Worm (Caenorhabditis elegans): Measurements from ENCODE around the gene clp-10.

Gene clp-10

DNA sequence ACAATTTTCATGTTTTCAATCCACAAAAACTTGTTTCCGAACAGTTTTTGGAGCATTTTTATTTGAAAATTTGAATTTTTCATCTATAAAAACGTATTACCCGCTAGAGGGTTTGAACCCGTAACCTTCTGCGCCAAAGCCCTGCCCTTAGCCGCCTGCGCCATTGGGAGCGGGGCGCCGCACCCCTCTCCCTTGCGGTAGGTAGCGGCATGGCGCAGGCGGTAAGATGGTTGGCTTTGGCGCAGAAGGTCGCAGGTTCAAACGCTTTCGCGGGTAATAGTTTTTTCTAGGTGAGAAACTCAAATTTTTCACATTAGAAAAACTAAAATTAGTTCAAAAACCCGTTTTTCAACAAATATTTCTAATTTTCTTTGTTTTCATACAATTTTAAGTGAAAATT, 13.6 kb upstream of the clp-10 start:
- TF ChIP-seq nhr-12 (tag; optimal IDR thresholded peaks at IDR 0.05) (no peak), mls-2 (tag; optimal IDR thresholded peaks at IDR 0.05) (no peak), ces-1 (GFP tag; optimal IDR thresholded peaks at IDR 0.05) (no peak), lsy-2 (tag; optimal IDR thresholded peaks at IDR 0.05) (no peak), cnd-1 (tag; optimal IDR thresholded peaks at IDR 0.05) (no peak), zip-8 (tag; optimal IDR thresholded peaks at IDR 0.05) (no peak), flh-1 (GFP tag; optimal IDR thresholded peaks at IDR 0.05) (no peak), elt-3 (tag; optimal IDR thresholded peaks at IDR 0.05) (no peak), blmp-1 (tag; optimal IDR thresholded peaks at IDR 0.05) (no peak), nhr-76 (tag; optimal IDR thresholded peaks at IDR 0.05) (no peak), drap-1 (GFP tag; optimal IDR thresholded peaks at IDR 0.05) (no peak), nhr-2 (tag; optimal IDR thresholded peaks at IDR 0.05) (no peak), ceh-83 (GFP tag; optimal IDR thresholded peaks at IDR 0.05) (no peak), nhr-28 (tag; optimal IDR thresholded peaks at IDR 0.05) (no peak), tbx-8 (GFP tag; optimal IDR thresholded peaks at IDR 0.05) (no peak), lin-13 (tag; optimal IDR thresholded peaks at IDR 0.05) (no peak), lin-32 (GFP tag; optimal IDR thresholded peaks at IDR 0.05) (no peak), bed-3 (GFP tag; optimal IDR thresholded peaks at IDR 0.05) (no peak), snpc-4 (tag; optimal IDR thresholded peaks at IDR 0.05) (no peak), sem-2 (GFP tag; optimal IDR thresholded peaks at IDR 0.05) (no peak)

DNA sequence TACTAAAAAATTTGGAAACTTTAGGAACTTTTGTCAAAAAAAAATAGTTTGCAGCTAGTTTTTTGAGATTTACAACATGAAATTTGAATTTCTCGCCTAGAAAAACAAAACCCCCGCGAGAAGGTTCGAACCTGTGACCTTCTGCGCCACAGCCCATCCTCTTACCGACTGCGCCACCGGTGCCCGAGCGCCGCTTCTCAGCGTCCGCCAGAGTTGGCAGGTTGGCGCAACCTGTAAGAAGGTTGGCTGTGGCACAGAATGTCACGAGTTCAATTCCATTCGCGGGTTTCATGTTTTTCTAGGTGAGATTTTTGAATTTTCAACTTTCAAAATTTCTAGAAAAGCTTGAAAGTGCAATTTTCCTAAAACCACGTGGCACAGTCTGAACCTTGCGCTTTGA, 12.4 kb upstream of the clp-10 start:
- TF ChIP-seq unc-62 (GFP tag; optimal IDR thresholded peaks at IDR 0.05) (no peak), unc-120 (tag; optimal IDR thresholded peaks at IDR 0.05; ENCODE audit: poor library complexity, severe bottlenecking) (no peak), bed-3 (GFP tag; optimal IDR thresholded peaks at IDR 0.05) (no peak), nhr-237 (tag; optimal IDR thresholded peaks at IDR 0.05) (no peak), ceh-39 (tag; optimal IDR thresholded peaks at IDR 0.05) (no peak), lin-13 (tag; optimal IDR thresholded peaks at IDR 0.05) (no peak), pha-4 (tag; optimal IDR thresholded peaks at IDR 0.05) (no peak), ztf-11 (tag; optimal IDR thresholded peaks at IDR 0.05) (no peak), tbx-8 (GFP tag; optimal IDR thresholded peaks at IDR 0.05) (no peak), nhr-2 (tag; optimal IDR thresholded peaks at IDR 0.05) (no peak), sem-2 (GFP tag; optimal IDR thresholded peaks at IDR 0.05) (no peak), flh-1 (GFP tag; optimal IDR thresholded peaks at IDR 0.05) (no peak), unc-39 (tag; optimal IDR thresholded peaks at IDR 0.05) (no peak), elt-3 (tag; optimal IDR thresholded peaks at IDR 0.05) (no peak), blmp-1 (tag; optimal IDR thresholded peaks at IDR 0.05) (no peak), mab-5 (tag; optimal IDR thresholded peaks at IDR 0.05) (no peak), nhr-12 (tag; optimal IDR thresholded peaks at IDR 0.05) (no peak), lsy-2 (tag; optimal IDR thresholded peaks at IDR 0.05) (no peak), elt-1 (tag; optimal IDR thresholded peaks at IDR 0.05; ENCODE audit: borderline replicate concordance, insufficient read depth) (no peak), ceh-43 (GFP tag; optimal IDR thresholded peaks at IDR 0.05) (no peak)

DNA sequence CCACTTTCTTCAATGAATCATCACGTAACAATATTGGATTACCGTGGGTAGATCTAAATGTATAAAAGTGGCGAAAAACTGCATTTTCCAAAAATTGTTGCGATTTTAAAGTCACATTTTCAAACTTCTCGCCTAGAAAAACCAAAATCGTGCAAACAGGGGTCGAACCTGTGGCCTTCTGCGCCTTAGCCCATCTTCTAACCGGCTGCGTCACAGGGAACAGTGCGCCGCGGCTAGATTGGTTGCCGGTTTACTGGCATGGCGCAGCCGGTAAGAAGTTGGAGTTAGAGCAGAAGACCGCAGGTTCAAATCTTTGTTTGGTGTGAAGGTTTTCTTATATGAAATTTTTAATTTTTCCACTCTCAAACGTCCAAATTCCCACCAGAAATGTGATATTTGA, 11.0 kb upstream of the clp-10 start:
- TF ChIP-seq M03D4.4 (tag; optimal IDR thresholded peaks at IDR 0.05) (no peak), blmp-1 (tag; optimal IDR thresholded peaks at IDR 0.05) (no peak), nhr-12 (tag; optimal IDR thresholded peaks at IDR 0.05) (no peak), ceh-39 (tag; optimal IDR thresholded peaks at IDR 0.05) (no peak), cnd-1 (tag; optimal IDR thresholded peaks at IDR 0.05) (no peak), ham-2 (GFP tag; optimal IDR thresholded peaks at IDR 0.05) (no peak), nhr-76 (tag; optimal IDR thresholded peaks at IDR 0.05) (no peak), zip-8 (tag; optimal IDR thresholded peaks at IDR 0.05) (no peak), flh-1 (GFP tag; optimal IDR thresholded peaks at IDR 0.05) (no peak), elt-3 (tag; optimal IDR thresholded peaks at IDR 0.05) (no peak)

DNA sequence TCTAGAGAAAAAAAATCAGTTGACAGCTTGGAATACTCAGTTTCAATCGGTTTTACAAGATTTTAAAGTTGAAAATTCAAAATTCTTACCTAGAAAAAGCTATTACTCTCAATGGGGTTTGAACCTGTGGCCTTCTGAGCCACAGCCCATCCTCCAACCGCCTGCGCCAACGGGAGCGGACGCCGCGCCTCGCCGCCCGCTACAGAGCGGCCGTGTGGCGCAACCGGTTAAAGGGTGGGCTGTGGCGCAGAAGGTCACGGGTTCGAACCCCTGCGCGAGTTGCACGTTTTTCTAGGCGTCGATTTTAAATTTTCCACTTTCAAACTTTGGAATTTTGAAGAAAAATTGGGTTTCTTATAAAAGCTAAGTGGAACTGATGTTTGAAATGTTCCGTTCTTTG, 10.3 kb upstream of the clp-10 start:
- no peak for TF ChIP-seq sem-2 (GFP tag; optimal IDR thresholded peaks at IDR 0.05)
- no peak for TF ChIP-seq hlh-1 (tag; optimal IDR thresholded peaks at IDR 0.05)
- TF ChIP-seq tbx-8 (GFP tag; optimal IDR thresholded peaks at IDR 0.05), result no peak

DNA sequence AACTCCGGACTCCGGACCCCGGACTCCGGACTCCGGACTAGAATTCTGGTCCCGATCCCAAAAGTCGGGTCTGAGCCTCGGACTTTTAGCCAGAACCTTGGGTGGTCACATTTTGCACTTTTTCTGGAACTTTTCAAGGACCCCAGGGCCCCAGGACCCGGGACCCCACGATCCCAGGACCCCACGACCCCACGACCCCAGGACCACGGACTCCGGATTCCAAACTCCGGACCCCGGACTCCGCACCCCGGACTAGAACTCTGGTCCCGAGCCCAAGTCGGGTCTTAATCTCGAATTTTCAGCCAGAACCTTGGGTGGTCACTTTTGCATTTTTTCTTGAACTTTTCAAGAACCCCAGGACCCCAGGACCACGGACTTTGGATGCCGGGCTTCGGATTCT, 4.7 kb upstream of the clp-10 start:
- no peak for TF ChIP-seq nhr-12 (tag; optimal IDR thresholded peaks at IDR 0.05)
